Worm (Caenorhabditis elegans) whole organism, L1 larva: Measurements from ENCODE around the gene bicd-1.

Experiments used
- aly-2 ChIP-seq: fragments of 150-350 bp; optimal IDR thresholded peaks from 2 replicates; lab custom pipeline; 2014; ENCODE audit warnings: missing biosample characterization, missing genetic modification characterization
- ama-1 ChIP-seq: fragments of 150-350 bp; optimal IDR thresholded peaks from 2 replicates; lab custom pipeline; 2014
- fkh-10 ChIP-seq: sonication (generic microtip); optimal IDR thresholded peaks from 2 replicates; lab custom pipeline; 2017; ENCODE audit warnings: missing biosample characterization, missing genetic modification reagents, missing genetic modification characterization
- hpl-2 ChIP-seq: fragments of 150-350 bp; optimal IDR thresholded peaks from 2 replicates; lab custom pipeline; 2014; ENCODE audit warnings: missing biosample characterization, missing genetic modification reagents, missing genetic modification characterization
- isw-1 ChIP-seq: fragments of 200-800 bp; sonication (Bioruptor generic); IDR thresholded peaks from 2 replicates; pipeline ENCODE4 v1.3.6; 2022; ENCODE audit warnings: missing genetic modification characterization, missing compliant biosample characterization
- jun-1 ChIP-seq: fragments of 150-350 bp; optimal IDR thresholded peaks from 2 replicates; lab custom pipeline; 2014; ENCODE audit warnings: missing biosample characterization, missing genetic modification reagents, missing genetic modification characterization
- lin-15B ChIP-seq: fragments of 150-350 bp; sonication (generic microtip); optimal IDR thresholded peaks from 3 replicates; lab custom pipeline; 2014; ENCODE audit warnings: missing biosample characterization, missing genetic modification characterization
- nhr-237 ChIP-seq: fragments of 150-350 bp; optimal IDR thresholded peaks from 2 replicates; lab custom pipeline; 2014; ENCODE audit warnings: missing biosample characterization, missing genetic modification characterization
- nhr-71 ChIP-seq: sonication (generic microtip); optimal IDR thresholded peaks from 2 replicates; lab custom pipeline; 2016; ENCODE audit warnings: mild to moderate bottlenecking, missing genetic modification characterization, moderate library complexity, missing compliant biosample characterization
- nhr-77 ChIP-seq: fragments of 150-350 bp; optimal IDR thresholded peaks from 2 replicates; lab custom pipeline; 2014; ENCODE audit warnings: missing biosample characterization, missing genetic modification characterization
- skn-1 ChIP-seq: fragments of 150-350 bp; optimal IDR thresholded peaks from 2 replicates; lab custom pipeline; 2014; ENCODE audit warnings: missing biosample characterization, missing genetic modification characterization
- snpc-4 ChIP-seq: fragments of 150-350 bp; optimal IDR thresholded peaks from 2 replicates; lab custom pipeline; 2014; ENCODE audit warnings: missing biosample characterization, missing genetic modification characterization
- unc-62 ChIP-seq: fragments of 150-350 bp; optimal IDR thresholded peaks from 2 replicates; lab custom pipeline; 2014; ENCODE audit warnings: missing biosample characterization, missing genetic modification reagents, missing genetic modification characterization
- zag-1 ChIP-seq: fragments of 150-350 bp; optimal IDR thresholded peaks from 2 replicates; lab custom pipeline; 2014; ENCODE audit warnings: missing biosample characterization, missing genetic modification characterization

ce11 chrIV:6607059-6607458 is 34.9 kb upstream of the bicd-1 start:
- TF ChIP-seq zag-1 (tag; lab: Kevin White, UChicago) (no peak), nhr-237 (no peak), ama-1 (lab: Kevin White, UChicago) (no peak), lin-15B (tag; lab: Kevin White, UChicago) (no peak), unc-62 (GFP tag; lab: Kevin White, UChicago) (no peak), nhr-77 (no peak), isw-1 (GFP tag; lab: Robert Waterston, UW) (no peak), aly-2 (tag; lab: Kevin White, UChicago) (no peak), fkh-10 (GFP tag; lab: Kevin White, UChicago) (no peak), jun-1 (tag; lab: Kevin White, UChicago) (no peak), snpc-4 (tag; lab: Kevin White, UChicago) (no peak), skn-1 (tag; lab: Kevin White, UChicago) (no peak), hpl-2 (GFP tag; lab: Kevin White, UChicago) (no peak), nhr-71 (tag; lab: Kevin White, UChicago) (no peak)
